Worm (Caenorhabditis elegans): ENCODE measurements around the gene spp-10.

ce11 chrIV:8529039-8529438 lies 52.1 kb downstream of the spp-10 start:
- TF ChIP-seq nhr-77 (tag; optimal IDR thresholded peaks at IDR 0.05) (no peak), fos-1 (tag; optimal IDR thresholded peaks at IDR 0.05) (no peak), ZK546.5 (tag; optimal IDR thresholded peaks at IDR 0.05) (no peak), snpc-4 (tag; optimal IDR thresholded peaks at IDR 0.05) (no peak), ama-1 (optimal IDR thresholded peaks at IDR 0.05) (peak; percentile 36), unc-62 (GFP tag; optimal IDR thresholded peaks at IDR 0.05) (no peak), jun-1 (tag; optimal IDR thresholded peaks at IDR 0.05) (no peak), pqm-1 (tag; optimal IDR thresholded peaks at IDR 0.05) (no peak), fkh-10 (GFP tag; optimal IDR thresholded peaks at IDR 0.05) (no peak), R02D3.7 (tag; optimal IDR thresholded peaks at IDR 0.05) (no peak), nhr-76 (tag; optimal IDR thresholded peaks at IDR 0.05) (no peak), egl-27 (tag; optimal IDR thresholded peaks at IDR 0.05) (no peak)
